Worm (Caenorhabditis elegans) whole organism, L4 larva: ENCODE data around the gene C07A9.12.

Experiments used
- D1046.2 ChIP-seq: fragments of 200-800 bp; sonication (Bioruptor generic); IDR thresholded peaks from 2 replicates; pipeline ENCODE4 v1.3.6; 2022; ENCODE audit warnings: missing genetic modification characterization, missing compliant biosample characterization
- Y48G9A.11 ChIP-seq: fragments of 200-800 bp; sonication (Bioruptor generic); IDR thresholded peaks from 2 replicates; pipeline ENCODE4 v1.3.6; 2022; ENCODE audit warnings: missing genetic modification reagents, missing genetic modification characterization, missing compliant biosample characterization
- aha-1 ChIP-seq: fragments of 150-350 bp; peaks from one replicate; lab custom pipeline; 2014; ENCODE audit warnings: missing biosample characterization, missing genetic modification characterization
- attf-4 ChIP-seq: sonication (generic microtip); optimal IDR thresholded peaks from 3 replicates; lab custom pipeline; 2017; ENCODE audit warnings: missing biosample characterization, missing genetic modification characterization
- ceh-44 ChIP-seq: fragments of 200-800 bp; sonication (Bioruptor generic); IDR thresholded peaks from 2 replicates; pipeline ENCODE4 v1.3.6; 2022; ENCODE audit warnings: missing genetic modification reagents, missing genetic modification characterization, missing compliant biosample characterization
- ces-1 ChIP-seq: fragments of 150-350 bp; sonication (generic microtip); optimal IDR thresholded peaks from 4 replicates; lab custom pipeline; 2014; ENCODE audit warnings: missing biosample characterization, missing genetic modification reagents, missing genetic modification characterization
- cey-2 ChIP-seq: sonication (generic microtip); optimal IDR thresholded peaks from 3 replicates; lab custom pipeline; 2017; ENCODE audit warnings: missing genetic modification characterization, mild to moderate bottlenecking, missing compliant biosample characterization, antibody characterized with exemption, borderline replicate concordance; ENCODE audit not compliant: insufficient read depth
- ctbp-1 ChIP-seq: fragments of 200-800 bp; sonication (Bioruptor generic); IDR thresholded peaks from 2 replicates; pipeline ENCODE4 v1.3.6; 2022; ENCODE audit warnings: missing genetic modification reagents, missing genetic modification characterization, missing compliant biosample characterization
- daf-8 ChIP-seq: fragments of 200-800 bp; sonication (Bioruptor generic); IDR thresholded peaks from 2 replicates; pipeline ENCODE4 v1.3.6; 2022; ENCODE audit warnings: missing genetic modification characterization, missing compliant biosample characterization
- dmd-6 ChIP-seq: fragments of 200-800 bp; sonication (Bioruptor generic); IDR thresholded peaks from 2 replicates; pipeline ENCODE4 v1.3.6; 2022; ENCODE audit warnings: missing genetic modification reagents, missing genetic modification characterization, missing compliant biosample characterization
- dmd-8 ChIP-seq: fragments of 200-800 bp; sonication (Bioruptor generic); IDR thresholded peaks from 2 replicates; pipeline ENCODE4 v1.3.6; 2022; ENCODE audit warnings: missing genetic modification characterization, missing compliant biosample characterization
- dpl-1 ChIP-seq: fragments of 150-350 bp; optimal IDR thresholded peaks from 2 replicates; lab custom pipeline; 2014; ENCODE audit warnings: missing biosample characterization, missing genetic modification reagents, missing genetic modification characterization
- duxl-1 ChIP-seq: sonication (generic microtip); optimal IDR thresholded peaks from 2 replicates; lab custom pipeline; 2016; ENCODE audit warnings: mild to moderate bottlenecking, missing genetic modification characterization, moderate library complexity, missing compliant biosample characterization; ENCODE audit not compliant: poor library complexity
- egl-43 ChIP-seq: fragments of 200-800 bp; sonication (Bioruptor generic); IDR thresholded peaks from 2 replicates; pipeline ENCODE4 v1.3.6; 2022; ENCODE audit warnings: missing genetic modification reagents, missing genetic modification characterization, missing compliant biosample characterization
- hlh-11 ChIP-seq: fragments of 200-800 bp; sonication (Bioruptor generic); optimal IDR thresholded peaks from 2 replicates; lab custom pipeline; 2018; ENCODE audit warnings: mild to moderate bottlenecking, missing genetic modification characterization, missing compliant biosample characterization
- hmg-1.1 ChIP-seq: fragments of 200-800 bp; sonication (Bioruptor generic); IDR thresholded peaks from 2 replicates; pipeline ENCODE4 v1.3.6; 2022; ENCODE audit warnings: missing genetic modification reagents, missing genetic modification characterization, missing compliant biosample characterization
- lin-13 ChIP-seq: fragments of 150-350 bp; optimal IDR thresholded peaks from 2 replicates; lab custom pipeline; 2014; ENCODE audit warnings: missing biosample characterization, missing genetic modification reagents, missing genetic modification characterization
- lsy-2 ChIP-seq, 2 experiments: fragments of 150-350 bp in 1 of 2; sonication (generic microtip) in 1 of 2; optimal IDR thresholded peaks; 2 replicates each; lab custom pipeline; 2014 to 2017; ENCODE audit warnings: missing biosample characterization in 2 of 2, missing genetic modification characterization in 2 of 2
- madf-9 ChIP-seq: fragments of 200-800 bp; sonication (Bioruptor generic); conservative IDR thresholded peaks from 2 replicates; pipeline ENCODE4 v1.3.6; 2022; ENCODE audit warnings: missing genetic modification reagents, missing genetic modification characterization, missing compliant biosample characterization
- mdt-29 ChIP-seq: fragments of 200-800 bp; sonication (Bioruptor generic); IDR thresholded peaks from 2 replicates; pipeline ENCODE4 v1.3.6; 2022; ENCODE audit warnings: missing genetic modification reagents, missing genetic modification characterization, missing compliant biosample characterization
- mes-2 ChIP-seq: sonication (generic microtip); optimal IDR thresholded peaks from 2 replicates; lab custom pipeline; 2016; ENCODE audit warnings: missing genotype, mild to moderate bottlenecking, missing genetic modification characterization, missing compliant biosample characterization; ENCODE audit not compliant: poor library complexity, severe bottlenecking
- mxl-2 ChIP-seq: fragments of 200-800 bp; sonication (Bioruptor generic); conservative IDR thresholded peaks from 2 replicates; pipeline ENCODE4 v1.3.6; 2022; ENCODE audit warnings: missing genetic modification reagents, missing genetic modification characterization, missing compliant biosample characterization
- nhr-11 ChIP-seq: fragments of 150-350 bp; optimal IDR thresholded peaks from 2 replicates; lab custom pipeline; 2014; ENCODE audit warnings: missing biosample characterization, missing genetic modification characterization
- nhr-111 ChIP-seq: fragments of 200-800 bp; sonication (Bioruptor generic); optimal IDR thresholded peaks from 2 replicates; lab custom pipeline; 2018; ENCODE audit warnings: mild to moderate bottlenecking, missing genetic modification characterization, missing compliant biosample characterization
- nhr-76 ChIP-seq: fragments of 150-350 bp; optimal IDR thresholded peaks from 2 replicates; lab custom pipeline; 2014; ENCODE audit warnings: missing biosample characterization, missing genetic modification characterization
- set-16 ChIP-seq: fragments of 200-800 bp; sonication (Bioruptor generic); IDR thresholded peaks from 2 replicates; pipeline ENCODE4 v1.3.6; 2022; ENCODE audit warnings: missing genetic modification reagents, missing genetic modification characterization, missing compliant biosample characterization
- snpc-4 ChIP-seq: fragments of 150-350 bp; optimal IDR thresholded peaks from 2 replicates; lab custom pipeline; 2014; ENCODE audit warnings: missing biosample characterization, missing genetic modification characterization
- spr-1 ChIP-seq: sonication (generic microtip); optimal IDR thresholded peaks from 2 replicates; lab custom pipeline; 2016; ENCODE audit warnings: mild to moderate bottlenecking, missing genetic modification characterization, missing compliant biosample characterization
- spr-3 ChIP-seq: fragments of 200-800 bp; sonication (Bioruptor generic); optimal IDR thresholded peaks from 2 replicates; lab custom pipeline; 2018; ENCODE audit warnings: mild to moderate bottlenecking, missing genetic modification characterization, missing compliant biosample characterization
- unc-62 ChIP-seq, 3 experiments: fragments of 150-350 bp in 1 of 3; sonication (generic microtip); optimal IDR thresholded peaks in 2 of 3; peaks in 1 of 3; 1 replicate in 1 of 3; 2 replicates in 2 of 3; lab custom pipeline; 2014 to 2017; ENCODE audit warnings: missing biosample characterization in 3 of 3, missing genetic modification characterization in 3 of 3, missing genetic modification reagents in 3 of 3, missing genotype in 1 of 3

C07A9.12 gene

ce11 chrIII:9765465-9765900 is 38.1 kb upstream of the C07A9.12 start (continued):
- TF ChIP-seq dmd-6 (GFP tag; lab: Robert Waterston, UW) (peak; percentile 99), cey-2 (tag; lab: Kevin White, UChicago) (peak; percentile 83), mes-2 (tag; lab: Kevin White, UChicago) (peak; percentile 95), D1046.2 (GFP tag; lab: Robert Waterston, UW) (peak; percentile 93), dpl-1 (GFP tag; lab: Kevin White, UChicago) (peak; percentile 86), dmd-8 (GFP tag; lab: Robert Waterston, UW) (0 out of 2 replicates have a peak, but pooled peaks have one; percentile 56), spr-1 (tag; lab: Kevin White, UChicago) (peak; percentile 95), unc-62 (GFP tag; optimal IDR thresholded peaks at IDR 0.05 in 1 of 2; lab: Kevin White, UChicago) (peak in 1 of 2 experiments; percentile 100), unc-62 (tag; optimal IDR thresholded peaks at IDR 0.05; lab: Kevin White, UChicago) (no peak), nhr-111 (GFP tag; lab: Kevin White, UChicago) (peak; percentile 99)

DNA sequence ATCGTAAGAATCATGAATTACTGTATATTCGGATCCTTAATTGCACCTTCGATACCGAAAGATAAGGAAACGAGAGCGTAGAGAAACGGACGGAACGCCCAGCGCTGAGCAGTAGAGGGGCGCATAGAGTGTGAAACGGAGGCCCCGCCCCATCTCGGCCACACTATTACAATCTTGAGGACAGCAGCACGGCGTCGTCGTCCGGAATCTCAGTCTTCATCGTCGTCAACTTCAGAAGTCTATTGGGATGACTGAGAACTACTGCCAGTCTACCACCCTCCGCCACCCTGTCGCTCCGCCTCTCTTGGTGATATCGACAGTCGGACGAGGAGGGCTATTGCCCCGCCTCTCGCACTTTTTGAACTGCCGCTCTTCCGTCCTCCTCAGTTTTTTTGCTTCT is 37.4 kb upstream of the C07A9.12 start:
- TF ChIP-seq egl-43 (GFP tag; lab: Robert Waterston, UW) (peak; percentile 53), hmg-1.1 (GFP tag; lab: Robert Waterston, UW) (0 out of 2 replicates have a peak, but pooled peaks have one; percentile 18), set-16 (GFP tag; lab: Robert Waterston, UW) (peak; percentile 62; the same call in 1 of the 2 replicates), mdt-29 (GFP tag; lab: Robert Waterston, UW) (peak; percentile 15; the same call in 1 of the 2 replicates), unc-62 (GFP tag; optimal IDR thresholded peaks at IDR 0.05 in 1 of 2; lab: Kevin White, UChicago) (peak in 1 of 2 experiments; percentile 68), unc-62 (tag; optimal IDR thresholded peaks at IDR 0.05; lab: Kevin White, UChicago) (no peak), hlh-11 (tag; lab: Kevin White, UChicago) (no peak), lsy-2 (tag; optimal IDR thresholded peaks at IDR 0.05; lab: Kevin White, UChicago) (no peak), madf-9 (GFP tag; lab: Robert Waterston, UW) (no peak), ctbp-1 (GFP tag; lab: Robert Waterston, UW) (0 out of 2 replicates have a peak, but pooled peaks have one; percentile 7)
- TF ChIP-seq, all 104 proteins: peak for 6

- TF ChIP-seq Y48G9A.11 (GFP tag; lab: Robert Waterston, UW) (no peak), attf-4 (no peak), mes-2 (tag; lab: Kevin White, UChicago) (peak; percentile 9), aha-1 (tag; lab: Kevin White, UChicago) (peak; percentile 13), spr-3 (GFP tag; lab: Kevin White, UChicago) (no peak), snpc-4 (no peak), ceh-44 (no peak), nhr-76 (no peak), mxl-2 (GFP tag; lab: Robert Waterston, UW) (no peak), cey-2 (tag; lab: Kevin White, UChicago) (no peak), lin-13 (no peak), madf-9 (GFP tag; lab: Robert Waterston, UW) (no peak), daf-8 (no peak), unc-62 (GFP tag; optimal IDR thresholded peaks at IDR 0.05 in 1 of 2; lab: Kevin White, UChicago) (no peak), unc-62 (tag; optimal IDR thresholded peaks at IDR 0.05; lab: Kevin White, UChicago) (no peak), nhr-11 (no peak), duxl-1 (tag; lab: Kevin White, UChicago) (no peak)
Measured at ce11 chrIII:9762093-9762748, 34.9 kb upstream of the C07A9.12 start, which contains the start of gene gcc-2. TSS of gene gcc-2 (minus strand) at chrIII:9762143.

DNA sequence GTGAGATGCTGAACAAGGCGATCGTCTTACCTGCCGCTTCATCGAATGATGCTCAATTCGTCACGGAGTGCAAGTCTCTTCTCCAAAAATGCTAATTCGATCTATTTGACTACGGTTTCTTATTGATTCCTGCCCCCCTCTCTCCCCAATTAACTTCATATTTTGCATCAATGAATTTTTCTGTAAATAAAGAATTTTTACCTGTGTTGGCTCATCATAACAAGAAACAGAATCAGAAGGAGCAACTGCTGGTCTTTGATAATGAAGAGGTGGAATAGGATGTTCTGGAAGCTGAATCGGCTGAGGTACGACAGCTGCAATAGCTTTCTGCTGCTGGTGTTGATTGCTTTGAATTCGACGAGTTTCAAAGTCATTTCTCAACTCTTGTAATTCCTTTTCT is 32.8 kb upstream of the C07A9.12 start:
- TF ChIP-seq ces-1 (GFP tag; lab: Kevin White, UChicago) (no peak), aha-1 (tag; lab: Kevin White, UChicago) (peak; percentile 22)
